Worm (Caenorhabditis elegans) whole organism, L4 larva: ENCODE data around the gene sap-49.

Source experiments
- F44E2.7 ChIP-seq: fragments of 200-800 bp; sonication (Bioruptor generic); IDR thresholded peaks from 2 replicates; pipeline ENCODE4 v2.1.2; 2022; ENCODE audit warnings: missing genetic modification characterization, missing compliant biosample characterization
- Y105C5A.15 ChIP-seq: fragments of 200-800 bp; sonication (Bioruptor generic); IDR thresholded peaks from 2 replicates; pipeline ENCODE4 v1.3.6; 2022; ENCODE audit warnings: missing genetic modification characterization, missing compliant biosample characterization
- Y48G9A.11 ChIP-seq: fragments of 200-800 bp; sonication (Bioruptor generic); IDR thresholded peaks from 2 replicates; pipeline ENCODE4 v1.3.6; 2022; ENCODE audit warnings: missing genetic modification reagents, missing genetic modification characterization, missing compliant biosample characterization
- ZK337.2 ChIP-seq: fragments of 200-800 bp; sonication (Bioruptor generic); IDR thresholded peaks from 2 replicates; pipeline ENCODE4 v1.3.6; 2022; ENCODE audit warnings: missing genetic modification reagents, missing genetic modification characterization, missing compliant biosample characterization
- aly-2 ChIP-seq: sonication (generic microtip); optimal IDR thresholded peaks from 2 replicates; lab custom pipeline; 2018; ENCODE audit warnings: missing biosample characterization, missing genetic modification characterization
- arid-1 ChIP-seq: fragments of 200-800 bp; sonication (Bioruptor generic); conservative IDR thresholded peaks from 2 replicates; pipeline ENCODE4 v1.3.6; 2022; ENCODE audit warnings: missing genetic modification reagents, missing genetic modification characterization, missing compliant biosample characterization
- attf-4 ChIP-seq: sonication (generic microtip); optimal IDR thresholded peaks from 3 replicates; lab custom pipeline; 2017; ENCODE audit warnings: missing biosample characterization, missing genetic modification characterization
- ceh-32 ChIP-seq: sonication (generic microtip); optimal IDR thresholded peaks from 2 replicates; lab custom pipeline; 2016; ENCODE audit warnings: mild to moderate bottlenecking, missing genetic modification characterization, missing compliant biosample characterization; ENCODE audit not compliant: poor library complexity
- ceh-62 ChIP-seq: sonication (generic microtip); optimal IDR thresholded peaks from 2 replicates; lab custom pipeline; 2017; ENCODE audit warnings: missing biosample characterization, missing genetic modification characterization
- ces-1 ChIP-seq: fragments of 150-350 bp; sonication (generic microtip); optimal IDR thresholded peaks from 4 replicates; lab custom pipeline; 2014; ENCODE audit warnings: missing biosample characterization, missing genetic modification reagents, missing genetic modification characterization
- cey-2 ChIP-seq: sonication (generic microtip); optimal IDR thresholded peaks from 3 replicates; lab custom pipeline; 2017; ENCODE audit warnings: missing genetic modification characterization, mild to moderate bottlenecking, missing compliant biosample characterization, antibody characterized with exemption, borderline replicate concordance; ENCODE audit not compliant: insufficient read depth
- ctbp-1 ChIP-seq: fragments of 200-800 bp; sonication (Bioruptor generic); IDR thresholded peaks from 2 replicates; pipeline ENCODE4 v1.3.6; 2022; ENCODE audit warnings: missing genetic modification reagents, missing genetic modification characterization, missing compliant biosample characterization
- daf-12 ChIP-seq: fragments of 150-350 bp; optimal IDR thresholded peaks from 2 replicates; lab custom pipeline; 2014; ENCODE audit warnings: missing biosample characterization, missing genetic modification reagents, missing genetic modification characterization
- daf-16 ChIP-seq, 3 experiments: sonication (generic microtip); optimal IDR thresholded peaks; 2 replicates each; lab custom pipeline; 2016 to 2017; ENCODE audit warnings: missing genetic modification characterization in 3 of 3, missing genetic modification reagents in 3 of 3, mild to moderate bottlenecking in 2 of 3, missing compliant biosample characterization in 2 of 3, missing biosample characterization in 1 of 3, moderate library complexity in 1 of 3
- daf-8 ChIP-seq: fragments of 200-800 bp; sonication (Bioruptor generic); IDR thresholded peaks from 2 replicates; pipeline ENCODE4 v1.3.6; 2022; ENCODE audit warnings: missing genetic modification characterization, missing compliant biosample characterization
- dmd-6 ChIP-seq: fragments of 200-800 bp; sonication (Bioruptor generic); IDR thresholded peaks from 2 replicates; pipeline ENCODE4 v1.3.6; 2022; ENCODE audit warnings: missing genetic modification reagents, missing genetic modification characterization, missing compliant biosample characterization
- dpl-1 ChIP-seq: fragments of 150-350 bp; optimal IDR thresholded peaks from 2 replicates; lab custom pipeline; 2014; ENCODE audit warnings: missing biosample characterization, missing genetic modification reagents, missing genetic modification characterization
- egl-27 ChIP-seq: sonication (generic microtip); optimal IDR thresholded peaks from 3 replicates; lab custom pipeline; 2017; ENCODE audit warnings: missing biosample characterization, missing genetic modification reagents, missing genetic modification characterization
- egl-43 ChIP-seq: fragments of 200-800 bp; sonication (Bioruptor generic); IDR thresholded peaks from 2 replicates; pipeline ENCODE4 v1.3.6; 2022; ENCODE audit warnings: missing genetic modification reagents, missing genetic modification characterization, missing compliant biosample characterization
- gei-8 ChIP-seq: fragments of 200-800 bp; sonication (Bioruptor generic); optimal IDR thresholded peaks from 2 replicates; lab custom pipeline; 2018; ENCODE audit warnings: mild to moderate bottlenecking, missing genetic modification characterization, missing compliant biosample characterization
- lin-1 ChIP-seq: fragments of 200-800 bp; sonication (Bioruptor generic); IDR thresholded peaks from 2 replicates; pipeline ENCODE4 v1.3.6; 2022; ENCODE audit warnings: missing genetic modification reagents, missing genetic modification characterization, missing compliant biosample characterization
- lin-29 ChIP-seq: fragments of 200-800 bp; sonication (Bioruptor generic); IDR thresholded peaks from 2 replicates; pipeline ENCODE4 v1.3.6; 2022; ENCODE audit warnings: missing genetic modification reagents, missing genetic modification characterization, missing compliant biosample characterization
- lin-38 ChIP-seq: fragments of 200-800 bp; sonication (Bioruptor generic); IDR thresholded peaks from 2 replicates; pipeline ENCODE4 v1.3.6; 2022; ENCODE audit warnings: missing genetic modification reagents, missing genetic modification characterization, missing compliant biosample characterization
- lin-39 ChIP-seq: fragments of 150-350 bp; optimal IDR thresholded peaks from 2 replicates; lab custom pipeline; 2014; ENCODE audit warnings: missing biosample characterization, missing genetic modification reagents, missing genetic modification characterization
- madf-5 ChIP-seq, 2 experiments: fragments of 200-800 bp; sonication (Bioruptor generic); IDR thresholded peaks; 2 replicates each; pipeline ENCODE4 v1.3.6; 2022; ENCODE audit warnings: missing compliant biosample characterization in 2 of 2, missing genetic modification characterization in 2 of 2
- mdl-1 ChIP-seq, 2 experiments: fragments of 150-350 bp in 1 of 2; sonication (generic microtip) in 1 of 2; optimal IDR thresholded peaks; 2 replicates each; lab custom pipeline; 2014 to 2017; ENCODE audit warnings: missing biosample characterization in 2 of 2, missing genetic modification characterization in 2 of 2
- mep-1 ChIP-seq: fragments of 150-350 bp; sonication (generic microtip); optimal IDR thresholded peaks from 3 replicates; lab custom pipeline; 2014; ENCODE audit warnings: missing biosample characterization, missing genetic modification characterization
- mxl-3 ChIP-seq: fragments of 200-800 bp; sonication (Bioruptor generic); optimal IDR thresholded peaks from 2 replicates; lab custom pipeline; 2018; ENCODE audit warnings: mild to moderate bottlenecking, missing genetic modification characterization, missing compliant biosample characterization
- nhr-10 ChIP-seq: fragments of 150-350 bp; optimal IDR thresholded peaks from 2 replicates; lab custom pipeline; 2014; ENCODE audit warnings: missing biosample characterization, missing genetic modification characterization
- nhr-102 ChIP-seq: sonication (generic microtip); optimal IDR thresholded peaks from 2 replicates; lab custom pipeline; 2016; ENCODE audit warnings: mild to moderate bottlenecking, missing genetic modification characterization, moderate library complexity, missing compliant biosample characterization
- nhr-237 ChIP-seq: sonication (generic microtip); optimal IDR thresholded peaks from 2 replicates; lab custom pipeline; 2017; ENCODE audit warnings: missing biosample characterization, missing genetic modification characterization
- nhr-25 ChIP-seq: sonication (generic microtip); optimal IDR thresholded peaks from 2 replicates; lab custom pipeline; 2017; ENCODE audit warnings: missing genetic modification characterization, mild to moderate bottlenecking, missing compliant biosample characterization, antibody characterized with exemption, moderate library complexity, borderline replicate concordance; ENCODE audit not compliant: insufficient read depth
- nhr-42 ChIP-seq: fragments of 200-800 bp; sonication (Bioruptor generic); IDR thresholded peaks from 2 replicates; pipeline ENCODE4 v1.3.6; 2022; ENCODE audit warnings: missing genetic modification characterization, missing compliant biosample characterization
- nhr-6 ChIP-seq: fragments of 150-350 bp; optimal IDR thresholded peaks from 2 replicates; lab custom pipeline; 2014; ENCODE audit warnings: missing biosample characterization, missing genetic modification characterization
- nhr-76 ChIP-seq: fragments of 150-350 bp; optimal IDR thresholded peaks from 2 replicates; lab custom pipeline; 2014; ENCODE audit warnings: missing biosample characterization, missing genetic modification characterization
- nhr-77 ChIP-seq: fragments of 150-350 bp; optimal IDR thresholded peaks from 2 replicates; lab custom pipeline; 2014; ENCODE audit warnings: missing biosample characterization, missing genetic modification characterization
- skn-1 ChIP-seq: fragments of 150-350 bp; optimal IDR thresholded peaks from 2 replicates; lab custom pipeline; 2014; ENCODE audit warnings: missing biosample characterization, missing genetic modification characterization
- spr-3 ChIP-seq: fragments of 200-800 bp; sonication (Bioruptor generic); optimal IDR thresholded peaks from 2 replicates; lab custom pipeline; 2018; ENCODE audit warnings: mild to moderate bottlenecking, missing genetic modification characterization, missing compliant biosample characterization
- unc-62 ChIP-seq, 3 experiments: fragments of 150-350 bp in 1 of 3; sonication (generic microtip); optimal IDR thresholded peaks in 2 of 3; peaks in 1 of 3; 1 replicate in 1 of 3; 2 replicates in 2 of 3; lab custom pipeline; 2014 to 2017; ENCODE audit warnings: missing biosample characterization in 3 of 3, missing genetic modification characterization in 3 of 3, missing genetic modification reagents in 3 of 3, missing genotype in 1 of 3
- vab-7 ChIP-seq: fragments of 200-800 bp; sonication (Bioruptor generic); IDR thresholded peaks from 2 replicates; pipeline ENCODE4 v1.3.6; 2022; ENCODE audit warnings: missing genetic modification reagents, missing genetic modification characterization, missing compliant biosample characterization
- zfp-2 ChIP-seq: sonication (generic microtip); optimal IDR thresholded peaks from 2 replicates; lab custom pipeline; 2016; ENCODE audit warnings: mild to moderate bottlenecking, missing genetic modification characterization, missing compliant biosample characterization
- zfp-3 ChIP-seq: fragments of 200-800 bp; sonication (Bioruptor generic); conservative IDR thresholded peaks from 2 replicates; pipeline ENCODE4 v1.3.6; 2022; ENCODE audit warnings: missing genetic modification reagents, missing genetic modification characterization, missing compliant biosample characterization
- zip-2 ChIP-seq: fragments of 150-350 bp; optimal IDR thresholded peaks from 2 replicates; lab custom pipeline; 2014; ENCODE audit warnings: missing biosample characterization, missing genetic modification characterization

Gene sap-49

DNA sequence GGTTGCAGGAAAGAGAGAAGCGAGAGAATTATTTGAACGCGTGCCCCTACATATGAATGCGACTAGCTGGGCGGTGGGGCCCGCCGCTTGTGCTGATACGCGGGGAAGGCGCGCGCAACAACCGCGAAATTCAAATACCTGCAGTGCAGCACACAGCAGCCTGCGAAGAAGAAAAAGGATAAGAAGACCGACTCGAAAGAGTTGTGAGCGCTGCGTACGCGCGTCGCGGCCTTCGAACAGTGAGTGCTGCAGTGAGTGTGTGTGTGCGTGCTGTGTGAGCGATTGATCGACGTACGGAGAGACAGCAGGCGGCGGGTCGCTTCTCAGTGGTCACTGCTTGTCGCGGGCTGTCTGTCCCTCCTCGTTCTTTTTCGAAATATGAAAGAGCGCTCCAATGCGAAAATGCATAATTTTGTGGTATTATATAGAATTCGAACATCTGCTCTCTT is 7.3 kb downstream of the sap-49 start (continued):
- TF ChIP-seq cey-2 (tag; lab: Kevin White, UChicago) (no peak), daf-12 (tag; lab: Kevin White, UChicago) (no peak), lin-39 (tag; lab: Kevin White, UChicago) (no peak), daf-16 (GFP tag; optimal IDR thresholded peaks at IDR 0.05; lab: Kevin White, UChicago) (peak in 1 of 2 experiments; percentile 65), daf-16 (tag; optimal IDR thresholded peaks at IDR 0.05; lab: Kevin White, UChicago) (peak; percentile 70), aly-2 (tag; lab: Kevin White, UChicago) (no peak), F44E2.7 (no peak), attf-4 (tag; lab: Kevin White, UChicago) (no peak), mxl-3 (GFP tag; lab: Kevin White, UChicago) (peak; percentile 89), lin-1 (GFP tag; lab: Robert Waterston, UW) (peak; percentile 53; the same call in 1 of the 2 replicates), nhr-10 (tag; lab: Kevin White, UChicago) (no peak), lin-38 (GFP tag; lab: Robert Waterston, UW) (peak; percentile 91), lin-29 (GFP tag; lab: Robert Waterston, UW) (no peak), nhr-25 (tag; lab: Kevin White, UChicago) (peak; percentile 86), egl-43 (GFP tag; lab: Robert Waterston, UW) (peak; percentile 93), spr-3 (GFP tag; lab: Kevin White, UChicago) (no peak), zfp-3 (GFP tag; lab: Robert Waterston, UW) (0 out of 2 replicates have a peak, but pooled peaks have one; percentile 60), Y48G9A.11 (GFP tag; lab: Robert Waterston, UW) (0 out of 2 replicates have a peak, but pooled peaks have one; percentile 14), ces-1 (GFP tag; lab: Kevin White, UChicago) (no peak), dmd-6 (peak; percentile 91), ceh-32 (peak; percentile 53), ctbp-1 (GFP tag; lab: Robert Waterston, UW) (peak; percentile 94), vab-7 (GFP tag; lab: Robert Waterston, UW) (peak; percentile 81), madf-5 (GFP tag; IDR thresholded peaks at IDR 0.05; lab: Robert Waterston, UW) (no peak)

- no peak for TF ChIP-seq ceh-32
- TF ChIP-seq daf-8: no peak
- no peak for TF ChIP-seq nhr-76 (tag; lab: Kevin White, UChicago)
- no peak for TF ChIP-seq mdl-1 (tag; optimal IDR thresholded peaks at IDR 0.05; lab: Kevin White, UChicago)
- no peak for TF ChIP-seq arid-1 (GFP tag; lab: Robert Waterston, UW)
- no peak for TF ChIP-seq egl-27 (tag; lab: Kevin White, UChicago)
- TF ChIP-seq, all 104 proteins: peak for 0
These were observed 7.9 kb downstream of the sap-49 start, which contains the start of gene swsn-7 for ce11 chrII:8027663-8028062. swsn-7 (minus strand) TSS chrII:8027763.

DNA sequence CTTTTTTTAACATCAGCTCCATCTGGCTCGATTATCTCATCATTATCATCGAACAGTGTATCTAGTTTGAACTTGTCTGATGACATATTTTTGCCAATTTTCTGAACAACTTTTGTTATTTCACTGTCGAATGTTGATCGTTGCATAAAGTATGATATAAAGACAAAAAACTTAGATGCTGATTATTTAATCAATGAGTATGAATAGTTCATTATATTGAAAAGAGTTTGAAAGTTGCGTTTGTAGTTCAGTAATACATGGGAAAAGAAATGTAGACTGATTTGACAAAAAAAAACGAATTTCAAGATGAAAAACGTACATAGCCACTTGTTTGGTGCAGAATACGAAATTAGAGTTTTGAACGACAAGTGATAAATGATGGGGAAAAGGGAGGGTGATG is 13.1 kb downstream of the sap-49 start, which contains the start of gene hda-2:
Gene hda-2, minus strand, starts transcription at position 101 of the 400 bp plus-strand sequence.
- TF ChIP-seq skn-1 (tag; lab: Kevin White, UChicago): no peak
- no peak for TF ChIP-seq daf-8
- 0 out of 2 replicates have a peak, but pooled peaks have one; percentile 9 for TF ChIP-seq lin-38 (GFP tag; lab: Robert Waterston, UW)
- TF ChIP-seq nhr-42 (GFP tag; lab: Robert Waterston, UW): no peak
- TF ChIP-seq zfp-2 (tag; lab: Kevin White, UChicago): no peak
- TF ChIP-seq ZK337.2: no peak
- no peak for TF ChIP-seq nhr-77 (tag; lab: Kevin White, UChicago)
- TF ChIP-seq dpl-1 (GFP tag; lab: Kevin White, UChicago): no peak

DNA sequence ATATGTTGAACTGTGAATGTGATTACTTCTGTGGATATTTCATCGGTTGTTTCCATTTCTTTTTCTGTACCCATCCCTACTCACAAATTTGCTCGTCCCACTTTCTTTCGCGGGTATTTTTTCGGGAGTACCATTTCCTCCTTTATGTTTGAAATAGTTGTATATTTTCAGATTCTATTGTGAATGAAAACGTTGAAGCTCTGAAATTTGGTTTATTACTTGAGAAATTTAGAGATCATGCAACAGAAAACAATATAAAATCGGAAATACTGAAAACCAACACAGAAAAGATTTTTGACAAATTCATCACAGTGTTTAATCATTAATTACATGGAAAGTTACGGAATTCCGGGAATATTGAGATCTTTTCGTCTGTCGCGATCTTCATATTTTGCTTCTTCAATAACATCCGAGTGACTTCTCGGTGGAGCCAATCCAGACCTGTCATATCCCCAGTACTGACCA is 15.0 kb downstream of the sap-49 start:
- TF ChIP-seq Y105C5A.15 (GFP tag; lab: Robert Waterston, UW) (no peak), ZK337.2 (no peak), arid-1 (GFP tag; lab: Robert Waterston, UW) (0 out of 2 replicates have a peak, but pooled peaks have one; percentile 3), unc-62 (GFP tag; optimal IDR thresholded peaks at IDR 0.05 in 1 of 2; lab: Kevin White, UChicago) (no peak), unc-62 (tag; optimal IDR thresholded peaks at IDR 0.05; lab: Kevin White, UChicago) (no peak), aly-2 (tag; lab: Kevin White, UChicago) (no peak), mep-1 (tag; lab: Kevin White, UChicago) (peak; percentile 8), zip-2 (no peak), nhr-6 (tag; lab: Kevin White, UChicago) (no peak), nhr-102 (tag; lab: Kevin White, UChicago) (no peak), madf-5 (GFP tag; IDR thresholded peaks at IDR 0.05; lab: Robert Waterston, UW) (no peak), dpl-1 (GFP tag; lab: Kevin White, UChicago) (no peak), mdl-1 (tag; optimal IDR thresholded peaks at IDR 0.05; lab: Kevin White, UChicago) (no peak), gei-8 (GFP tag; lab: Kevin White, UChicago) (peak; percentile 42), zfp-3 (GFP tag; lab: Robert Waterston, UW) (peak; percentile 50; the same call in 1 of the 2 replicates), nhr-237 (tag; lab: Kevin White, UChicago) (no peak), ceh-62 (no peak)
